Fruit fly (Drosophila melanogaster) whole organism, prepupa: Measurements from ENCODE around the gene CG32266.

ENCODE experiments used
- CG11294 ChIP-seq: fragments of 200-800 bp; sonication (Bioruptor generic); IDR thresholded peaks from 2 replicates; pipeline ENCODE4 v1.3.6; 2022; ENCODE audit warnings: missing biosample characterization, missing genetic modification characterization
- CG16779 ChIP-seq: fragments of 200-800 bp; sonication (Bioruptor generic); optimal IDR thresholded peaks from 3 replicates; lab custom pipeline; 2017; ENCODE audit warnings: missing biosample characterization, mild to moderate bottlenecking, missing genetic modification characterization
- Hr4 ChIP-seq: fragments of 200-800 bp; sonication (Bioruptor generic); optimal IDR thresholded peaks from 3 replicates; lab custom pipeline; 2016; ENCODE audit warnings: missing biosample characterization, missing genetic modification characterization
- fd85E ChIP-seq: fragments of 200-800 bp; sonication (Bioruptor generic); optimal IDR thresholded peaks from 3 replicates; lab custom pipeline; 2016; ENCODE audit warnings: missing biosample characterization, missing genetic modification characterization

DNA sequence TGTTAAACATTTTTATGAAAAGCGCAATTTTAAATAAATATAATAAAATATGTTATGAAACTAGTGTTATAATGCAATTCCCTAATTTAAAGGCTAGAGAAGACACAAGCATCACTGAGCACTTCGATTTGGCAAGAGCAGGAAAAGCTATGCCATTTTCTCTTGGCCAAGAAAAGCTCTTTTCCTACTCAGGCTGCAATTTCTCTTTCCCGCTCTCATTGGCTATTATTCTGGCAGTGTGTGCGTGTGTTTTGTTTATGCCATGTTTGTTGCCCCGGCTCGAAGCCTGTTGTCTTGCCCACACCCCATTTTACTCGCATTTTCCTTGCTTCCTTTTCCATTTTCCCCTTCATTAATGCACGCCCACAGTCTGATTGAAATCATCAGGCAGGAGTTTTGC lies 43.3 kb upstream of the CG32266 start:
- TF ChIP-seq CG16779 (tag; lab: Kevin White, UChicago): no peak
- no peak for TF ChIP-seq fd85E
- TF ChIP-seq Hr4: no peak
- no peak for TF ChIP-seq CG11294
